Worm (Caenorhabditis elegans) whole organism, early embryonic: ENCODE data around the gene cdc-25.3.
A peak's percentile ranks its signal among the peaks of the same experiment; 100 is the strongest.

ENCODE experiments used
- B0310.2 ChIP-seq: sonication (generic microtip); optimal IDR thresholded peaks from 2 replicates; lab custom pipeline; 2016; ENCODE audit warnings: mild to moderate bottlenecking, missing genetic modification characterization, missing compliant biosample characterization
- F13C5.2 ChIP-seq: sonication (generic microtip); optimal IDR thresholded peaks from 2 replicates; lab custom pipeline; 2017; ENCODE audit warnings: mild to moderate bottlenecking, missing genetic modification characterization, inconsistent platforms, missing compliant biosample characterization
- aly-1 ChIP-seq: sonication (generic microtip); optimal IDR thresholded peaks from 2 replicates; lab custom pipeline; 2016; ENCODE audit warnings: missing genetic modification characterization, missing compliant biosample characterization
- ama-1 ChIP-seq: fragments of 150-350 bp; optimal IDR thresholded peaks from 2 replicates; lab custom pipeline; 2014
- ceh-13 ChIP-seq: fragments of 200-800 bp; sonication (Bioruptor generic); optimal IDR thresholded peaks from 2 replicates; lab custom pipeline; 2018; ENCODE audit warnings: mild to moderate bottlenecking, missing genetic modification characterization, missing compliant biosample characterization
- ceh-36 ChIP-seq: sonication (generic microtip); optimal IDR thresholded peaks from 2 replicates; lab custom pipeline; 2016; ENCODE audit warnings: missing genetic modification characterization, inconsistent platforms, missing compliant biosample characterization
- ets-7 ChIP-seq: sonication (generic microtip); optimal IDR thresholded peaks from 2 replicates; lab custom pipeline; 2016; ENCODE audit warnings: missing genotype, missing genetic modification characterization, missing compliant biosample characterization
- flt-1 ChIP-seq: fragments of 200-800 bp; sonication (Bioruptor generic); IDR thresholded peaks from 2 replicates; pipeline ENCODE4 v1.3.6; 2022; ENCODE audit warnings: missing genetic modification characterization, missing compliant biosample characterization
- hmbx-1 ChIP-seq: sonication (generic microtip); optimal IDR thresholded peaks from 2 replicates; lab custom pipeline; 2016; ENCODE audit warnings: mild to moderate bottlenecking, missing genetic modification characterization, missing compliant biosample characterization
- hmg-4 ChIP-seq: fragments of 200-800 bp; sonication (Bioruptor generic); optimal IDR thresholded peaks from 2 replicates; lab custom pipeline; 2018; ENCODE audit warnings: mild to moderate bottlenecking, missing genetic modification characterization, missing compliant biosample characterization
- hnd-1 ChIP-seq: sonication (generic microtip); optimal IDR thresholded peaks from 2 replicates; lab custom pipeline; 2016; ENCODE audit warnings: missing genetic modification characterization, missing compliant biosample characterization
- pes-1 ChIP-seq: fragments of 200-800 bp; sonication (Bioruptor generic); IDR thresholded peaks from 2 replicates; pipeline ENCODE4 v1.3.6; 2022; ENCODE audit warnings: missing genetic modification reagents, missing genetic modification characterization, missing compliant biosample characterization
- scrt-1 ChIP-seq: fragments of 200-800 bp; sonication (Bioruptor generic); IDR thresholded peaks from 2 replicates; pipeline ENCODE4 v1.3.6; 2022; ENCODE audit warnings: missing genetic modification characterization, missing compliant biosample characterization
- sea-1 ChIP-seq: fragments of 200-800 bp; sonication (Bioruptor generic); conservative IDR thresholded peaks from 2 replicates; pipeline ENCODE4 v1.3.6; 2022; ENCODE audit warnings: missing genetic modification characterization, missing compliant biosample characterization
- tbx-11 ChIP-seq: fragments of 200-800 bp; sonication (Bioruptor generic); IDR thresholded peaks from 2 replicates; pipeline ENCODE4 v1.3.6; 2022; ENCODE audit warnings: missing genetic modification characterization, missing compliant biosample characterization
- tbx-37 ChIP-seq: fragments of 200-800 bp; sonication (Bioruptor generic); conservative IDR thresholded peaks from 2 replicates; pipeline ENCODE4 v1.3.6; 2022; ENCODE audit warnings: missing genetic modification reagents, missing genetic modification characterization, missing compliant biosample characterization
- tra-4 ChIP-seq: sonication (generic microtip); optimal IDR thresholded peaks from 2 replicates; lab custom pipeline; 2017; ENCODE audit warnings: missing genetic modification characterization, missing compliant biosample characterization

cdc-25.3 gene

DNA sequence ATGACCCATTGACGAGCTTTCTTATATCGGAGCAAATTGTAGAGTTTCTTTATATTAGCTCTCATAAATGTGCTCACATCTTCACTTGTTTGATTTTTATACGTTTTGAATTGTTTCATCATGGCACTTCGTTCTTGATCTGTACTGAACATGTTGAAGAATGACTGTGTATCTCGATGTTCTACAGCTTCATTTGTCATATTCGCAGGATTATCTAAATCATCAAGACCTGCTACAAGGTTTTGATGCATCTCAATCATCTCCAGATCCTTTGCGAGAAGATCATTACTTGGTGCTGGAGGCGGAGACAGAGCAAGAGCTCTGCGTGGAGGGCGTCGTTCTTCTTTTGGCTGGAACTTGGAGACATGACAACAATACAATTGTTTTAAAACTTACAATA is 14.5 kb downstream of the cdc-25.3 start:
- no peak for TF ChIP-seq ceh-36 (tag; lab: Kevin White, UChicago)
- no peak for TF ChIP-seq hmbx-1 (tag; lab: Kevin White, UChicago)

DNA sequence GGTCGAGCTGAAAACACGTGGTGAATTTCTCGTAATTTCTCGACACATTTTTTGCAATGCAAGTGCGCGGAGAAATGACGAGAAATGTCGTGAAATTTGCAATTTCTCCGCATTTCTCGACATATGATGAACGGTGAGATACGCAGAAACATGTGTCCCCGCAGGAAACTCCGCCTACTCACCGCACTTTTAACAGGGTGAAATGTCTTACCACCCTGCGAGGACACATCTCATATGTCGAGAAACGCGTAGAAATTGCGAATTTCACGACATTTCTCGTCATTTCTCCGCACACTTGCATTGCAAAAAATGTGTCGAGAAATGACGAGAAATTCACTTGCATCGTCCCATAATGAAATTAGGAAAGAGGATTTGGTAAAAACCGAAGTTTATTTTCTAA is 16.7 kb downstream of the cdc-25.3 start:
- TF ChIP-seq tbx-11 (GFP tag; lab: Robert Waterston, UW) (peak; percentile 19; the same call in 1 of the 2 replicates), sea-1 (0 out of 2 replicates have a peak, but pooled peaks have one; percentile 34), flt-1 (GFP tag; lab: Robert Waterston, UW) (peak; percentile 65; the same call in 1 of the 2 replicates), pes-1 (GFP tag; lab: Robert Waterston, UW) (peak; percentile 66)

DNA sequence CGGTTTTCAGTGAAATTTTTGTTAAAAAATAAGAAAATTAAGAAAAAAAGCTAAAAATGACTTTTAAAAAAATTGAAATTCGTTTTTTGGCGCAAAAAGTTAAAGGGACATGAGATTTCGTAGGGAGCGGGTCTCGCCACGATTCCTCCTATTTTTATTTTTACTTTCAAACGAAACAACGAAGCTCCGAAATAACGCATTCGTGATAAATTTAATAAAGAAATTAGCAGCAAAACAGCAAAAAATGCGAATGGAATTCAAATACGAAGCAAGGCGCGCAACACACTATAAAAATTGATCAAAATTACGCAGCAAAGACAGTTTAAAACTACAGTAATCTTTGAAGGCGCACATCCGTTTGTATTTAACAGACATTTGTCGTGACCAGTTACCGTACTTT is 18.0 kb downstream of the cdc-25.3 start:
- TF ChIP-seq ceh-13 (GFP tag; lab: Kevin White, UChicago) (no peak), sea-1 (no peak), scrt-1 (GFP tag; lab: Robert Waterston, UW) (no peak), hmbx-1 (tag; lab: Kevin White, UChicago) (no peak), pes-1 (GFP tag; lab: Robert Waterston, UW) (no peak), tbx-37 (no peak), tbx-11 (GFP tag; lab: Robert Waterston, UW) (no peak), F13C5.2 (no peak), hmg-4 (GFP tag; lab: Kevin White, UChicago) (no peak)

DNA sequence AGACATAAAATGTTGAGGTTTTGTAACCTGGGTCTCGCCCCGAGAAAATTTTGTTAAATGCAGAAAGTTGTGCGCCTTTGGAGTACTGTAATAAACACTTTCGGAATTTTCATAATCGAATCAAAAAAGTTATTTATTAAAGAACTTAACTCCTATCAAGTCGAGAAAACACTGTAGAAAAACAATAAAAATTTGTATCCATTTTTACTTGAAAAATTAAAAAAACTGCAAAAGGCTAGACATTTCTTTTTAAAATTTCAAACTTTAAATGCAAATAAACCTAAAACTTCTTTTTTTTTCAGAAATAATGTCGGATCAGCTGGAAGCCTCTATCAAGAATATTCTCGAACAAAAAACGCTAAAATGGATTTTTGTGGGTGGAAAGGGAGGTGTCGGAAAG is 22.9 kb downstream of the cdc-25.3 start, which contains the start of gene asna-1:
TSS of gene asna-1 (plus strand) at position 301 of the 400 bp plus-strand sequence.
- TF ChIP-seq sea-1 (no peak; the same call in 1 of the 2 replicates), hmbx-1 (tag; lab: Kevin White, UChicago) (no peak)

DNA sequence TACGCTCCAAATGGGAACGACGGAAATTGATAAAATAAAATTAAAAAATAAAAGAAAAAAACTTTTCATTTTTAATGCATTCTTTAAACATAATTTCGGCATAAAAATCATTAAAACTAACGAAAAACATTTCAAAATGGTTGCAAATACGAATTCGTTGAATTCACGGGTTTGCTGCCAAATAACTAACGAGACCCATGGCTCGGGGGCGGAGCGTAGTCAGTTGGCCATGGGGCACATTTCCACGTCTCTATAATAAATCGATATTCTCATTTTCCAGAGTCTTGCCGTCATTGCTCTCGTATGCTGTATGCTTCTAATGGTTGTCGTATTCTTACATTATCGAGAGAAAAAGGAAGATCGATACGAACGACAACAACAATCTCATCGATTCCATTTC is 24.3 kb downstream of the cdc-25.3 start, which contains the start of gene ZK637.4:
TSS of gene ZK637.4 (plus strand) at position 301 of the 400 bp plus-strand sequence.
- TF ChIP-seq ets-7 (tag; lab: Kevin White, UChicago), result no peak
- TF ChIP-seq flt-1 (GFP tag; lab: Robert Waterston, UW), result no peak
- TF ChIP-seq aly-1 (tag; lab: Kevin White, UChicago), result no peak
- TF ChIP-seq sea-1, result no peak

DNA sequence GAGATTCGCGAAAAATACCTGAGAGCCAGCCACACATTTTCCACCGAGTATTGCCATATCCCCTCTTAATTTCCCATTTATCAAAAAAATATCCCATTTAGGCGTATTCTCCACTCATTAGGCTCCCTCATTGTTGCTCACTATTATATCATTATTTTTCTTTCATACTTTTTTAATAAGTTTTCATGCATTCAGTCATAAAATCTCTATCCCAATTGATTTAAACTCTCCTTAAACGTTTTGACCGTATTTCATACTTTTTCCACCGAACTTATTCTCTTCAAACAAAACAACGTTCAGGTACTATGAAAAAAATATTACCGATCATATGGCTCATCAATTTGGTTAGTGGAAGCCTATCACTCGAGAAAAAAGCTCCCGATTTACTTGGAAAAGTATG is 27.8 kb downstream of the cdc-25.3 start, which contains the start of gene lnkn-1:
TSS of gene lnkn-1 (plus strand) at position 301 of the 400 bp plus-strand sequence.
- no peak for TF ChIP-seq pes-1 (GFP tag; lab: Robert Waterston, UW)
- TF ChIP-seq B0310.2 (tag; lab: Kevin White, UChicago), result no peak
- TF ChIP-seq scrt-1 (GFP tag; lab: Robert Waterston, UW), result no peak
- TF ChIP-seq tra-4 (tag; lab: Kevin White, UChicago), result no peak
- no peak for TF ChIP-seq aly-1 (tag; lab: Kevin White, UChicago)
- no peak for TF ChIP-seq F13C5.2
- no peak for TF ChIP-seq tbx-11 (GFP tag; lab: Robert Waterston, UW)

DNA sequence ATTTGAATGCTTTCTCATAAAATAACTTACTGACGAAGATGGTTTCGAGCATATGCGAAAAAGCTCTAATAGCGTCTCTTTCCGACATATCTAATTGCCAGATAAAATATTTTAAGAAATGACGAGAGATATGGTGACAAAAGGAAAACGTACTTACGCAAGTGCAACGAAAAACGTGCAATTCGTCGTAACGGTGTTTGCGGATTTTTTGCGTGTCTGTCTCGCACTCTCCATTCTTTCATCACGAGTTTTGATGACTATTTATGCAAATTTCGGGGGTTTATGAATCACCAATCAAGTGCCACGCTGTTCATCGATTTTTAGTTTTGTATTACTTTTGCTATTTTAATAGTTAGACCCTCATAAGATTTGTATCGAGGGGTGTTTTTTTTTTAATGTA is 28.8 kb downstream of the cdc-25.3 start, which contains the start of gene ZK637.14:
TSS of gene ZK637.14 (minus strand) at position 201 of the 400 bp plus-strand sequence.
- TF ChIP-seq F13C5.2 (peak; percentile 39), pes-1 (GFP tag; lab: Robert Waterston, UW) (no peak)

DNA sequence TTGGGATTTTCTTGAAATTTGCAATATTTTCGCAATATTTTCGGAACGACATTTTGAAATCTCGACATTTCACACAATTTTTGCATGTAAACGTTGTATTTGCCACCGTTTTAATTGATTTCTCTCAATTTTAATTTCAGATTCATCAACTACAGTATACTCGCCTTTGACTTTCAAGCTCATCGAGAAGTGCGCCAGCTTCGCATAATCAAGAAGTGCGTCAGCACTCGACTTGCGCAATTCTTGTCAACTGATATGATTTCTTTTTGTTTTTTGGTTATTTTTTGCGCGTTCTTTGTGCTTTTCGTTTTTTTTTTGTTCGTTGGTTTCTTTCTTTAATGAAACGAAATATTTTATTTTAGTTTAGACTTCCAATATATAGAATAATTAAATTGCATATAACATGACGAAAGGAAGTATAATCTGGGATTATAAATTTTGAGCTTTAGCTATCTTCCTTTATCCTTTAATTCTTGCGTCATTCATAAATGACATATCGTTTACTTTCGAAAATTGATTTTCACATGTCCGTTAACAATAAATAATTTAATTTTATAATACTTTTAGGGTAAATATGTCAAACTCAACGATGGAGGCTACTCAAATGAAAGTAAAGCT is 30.4 kb downstream of the cdc-25.3 start, which contains the start of gene famh-136:
TSS of gene famh-136 (plus strand) at position 568 of the 618 bp plus-strand sequence.
- TF ChIP-seq F13C5.2 (peak; percentile 79), tbx-37 (no peak; the same call in 1 of the 2 replicates), pes-1 (GFP tag; lab: Robert Waterston, UW) (peak; percentile 67), hmg-4 (GFP tag; lab: Kevin White, UChicago) (no peak), B0310.2 (tag; lab: Kevin White, UChicago) (no peak), scrt-1 (GFP tag; lab: Robert Waterston, UW) (peak; percentile 57; the same call in 1 of the 2 replicates), aly-1 (tag; lab: Kevin White, UChicago) (no peak), hnd-1 (tag; lab: Kevin White, UChicago) (no peak), tbx-11 (GFP tag; lab: Robert Waterston, UW) (0 out of 2 replicates have a peak, but pooled peaks have one; percentile 12), ceh-36 (tag; lab: Kevin White, UChicago) (peak; percentile 12), flt-1 (GFP tag; lab: Robert Waterston, UW) (0 out of 2 replicates have a peak, but pooled peaks have one; percentile 33)

DNA sequence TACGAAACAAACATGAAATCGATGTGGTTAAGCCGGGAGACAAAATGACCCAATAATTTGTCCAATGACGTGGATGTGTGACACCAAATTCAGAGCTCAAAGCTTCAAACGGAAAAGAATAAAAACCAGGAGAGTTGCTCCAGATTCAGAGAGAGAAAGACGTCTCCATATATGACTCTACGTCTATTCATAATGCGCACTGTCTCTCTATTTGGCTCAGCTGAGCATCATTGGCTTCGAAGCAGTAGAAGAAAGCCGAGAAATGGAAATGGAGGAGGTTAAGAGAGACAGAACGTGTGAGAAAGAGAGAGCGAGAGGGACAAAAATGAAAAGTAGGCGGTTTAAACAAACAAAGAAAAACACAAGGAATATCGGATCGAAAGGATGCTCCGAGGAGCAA is 31.4 kb downstream of the cdc-25.3 start:
- TF ChIP-seq hnd-1 (tag; lab: Kevin White, UChicago), result no peak
- no peak for TF ChIP-seq ama-1 (lab: Kevin White, UChicago)
- TF ChIP-seq hmbx-1 (tag; lab: Kevin White, UChicago), result no peak
- TF ChIP-seq flt-1 (GFP tag; lab: Robert Waterston, UW), result no peak
- no peak for TF ChIP-seq sea-1
- no peak for TF ChIP-seq ceh-13 (GFP tag; lab: Kevin White, UChicago)
- no peak for TF ChIP-seq F13C5.2
- no peak for TF ChIP-seq hmg-4 (GFP tag; lab: Kevin White, UChicago)
- TF ChIP-seq tbx-11 (GFP tag; lab: Robert Waterston, UW), result no peak
- TF ChIP-seq tbx-37, result no peak
- no peak for TF ChIP-seq aly-1 (tag; lab: Kevin White, UChicago)
- no peak for TF ChIP-seq B0310.2 (tag; lab: Kevin White, UChicago)
